Fruit fly (Drosophila melanogaster) whole organism, embryonic: Measurements from ENCODE around the gene CG12012.

Experiments
- Abd-B ChIP-seq: fragments of 200-800 bp; sonication (Bioruptor generic); optimal IDR thresholded peaks from 2 replicates; lab custom pipeline; 2018; ENCODE audit warnings: missing biosample characterization, mild to moderate bottlenecking, missing genetic modification characterization, moderate library complexity
- CG10267 ChIP-seq: fragments of 200-800 bp; sonication (Bioruptor generic); optimal IDR thresholded peaks from 2 replicates; lab custom pipeline; 2018; ENCODE audit warnings: missing biosample characterization, mild to moderate bottlenecking, missing genetic modification characterization, moderate library complexity
- CG10366 ChIP-seq: fragments of 200-800 bp; sonication (Bioruptor generic); IDR thresholded peaks from 2 replicates; pipeline ENCODE4 v1.3.6; 2022; ENCODE audit warnings: missing biosample characterization, missing genetic modification characterization
- CG11456 ChIP-seq: fragments of 200-800 bp; sonication (Bioruptor generic); IDR thresholded peaks from 3 replicates; pipeline ENCODE4 v1.3.6; 2022; ENCODE audit warnings: missing biosample characterization, missing genetic modification characterization
- CG11695 ChIP-seq: fragments of 200-800 bp; sonication (Bioruptor generic); IDR thresholded peaks from 3 replicates; pipeline ENCODE4 v1.3.6; 2022; ENCODE audit warnings: missing biosample characterization, missing genetic modification characterization
- CG12071 ChIP-seq: fragments of 200-800 bp; sonication (Bioruptor generic); optimal IDR thresholded peaks from 3 replicates; lab custom pipeline; 2018; ENCODE audit warnings: missing biosample characterization, mild to moderate bottlenecking, missing genetic modification characterization
- CG12299 ChIP-seq: fragments of 200-800 bp; sonication (Bioruptor generic); optimal IDR thresholded peaks from 2 replicates; lab custom pipeline; 2018; ENCODE audit warnings: missing biosample characterization, mild to moderate bottlenecking, missing genetic modification characterization
- CG13894 ChIP-seq: fragments of 200-800 bp; sonication (Bioruptor generic); optimal IDR thresholded peaks from 3 replicates; lab custom pipeline; 2018; ENCODE audit warnings: missing biosample characterization, mild to moderate bottlenecking, missing genetic modification characterization, moderate library complexity
- CG14014 ChIP-seq: fragments of 200-800 bp; sonication (Bioruptor generic); IDR thresholded peaks from 2 replicates; pipeline ENCODE4 v1.3.6; 2022; ENCODE audit warnings: missing biosample characterization, missing genetic modification characterization
- CG14050 ChIP-seq: fragments of 200-800 bp; sonication (Bioruptor generic); IDR thresholded peaks from 3 replicates; pipeline ENCODE4 v1.3.6; 2022; ENCODE audit warnings: missing biosample characterization, missing genetic modification characterization
- CG14710 ChIP-seq: fragments of 200-800 bp; sonication (Bioruptor generic); optimal IDR thresholded peaks from 3 replicates; lab custom pipeline; 2019; ENCODE audit warnings: missing biosample characterization, mild to moderate bottlenecking, missing genetic modification characterization, moderate library complexity
- CG14965 ChIP-seq: fragments of 200-800 bp; sonication (Bioruptor generic); optimal IDR thresholded peaks from 2 replicates; lab custom pipeline; 2016; ENCODE audit warnings: missing biosample characterization, missing genetic modification characterization, borderline replicate concordance
- CG30020 ChIP-seq: fragments of 200-800 bp; optimal IDR thresholded peaks from 2 replicates; lab custom pipeline; 2019; ENCODE audit warnings: missing biosample characterization, mild to moderate bottlenecking, missing genetic modification characterization, moderate library complexity
- CG6654 ChIP-seq: fragments of 200-800 bp; sonication (Bioruptor generic); optimal IDR thresholded peaks from 2 replicates; lab custom pipeline; 2017; ENCODE audit warnings: missing biosample characterization, mild to moderate bottlenecking, missing genetic modification characterization
- CG6689 ChIP-seq: fragments of 200-800 bp; sonication (Bioruptor generic); IDR thresholded peaks from 2 replicates; pipeline ENCODE4 v1.3.6; 2022; ENCODE audit warnings: missing biosample characterization, missing genetic modification characterization
- CG7372 ChIP-seq: fragments of 200-800 bp; sonication (Bioruptor generic); IDR thresholded peaks from 2 replicates; pipeline ENCODE4 v1.3.6; 2022; ENCODE audit warnings: missing biosample characterization, missing genetic modification characterization
- CG7963 ChIP-seq: fragments of 200-800 bp; sonication (Bioruptor generic); IDR thresholded peaks from 3 replicates; pipeline ENCODE4 v1.3.6; 2022; ENCODE audit warnings: missing biosample characterization, missing genetic modification characterization; ENCODE audit not compliant: partially characterized antibody
- CTCF ChIP-seq: fragments of 200-800 bp; sonication (Bioruptor generic); optimal IDR thresholded peaks from 2 replicates; lab custom pipeline; 2017; ENCODE audit warnings: missing biosample characterization, mild to moderate bottlenecking, missing genetic modification characterization, moderate library complexity
- D19B ChIP-seq: fragments of 200-800 bp; sonication (Bioruptor generic); optimal IDR thresholded peaks from 2 replicates; lab custom pipeline; 2017; ENCODE audit warnings: missing biosample characterization, mild to moderate bottlenecking, missing genetic modification characterization
- Dbx ChIP-seq: fragments of 200-800 bp; sonication (Bioruptor generic); IDR thresholded peaks from 3 replicates; pipeline ENCODE4 v1.3.6; 2022; ENCODE audit warnings: missing biosample characterization, missing genetic modification characterization
- GATAe ChIP-seq: fragments of 200-800 bp; sonication (Bioruptor generic); conservative IDR thresholded peaks from 2 replicates; pipeline ENCODE4 v1.3.6; 2022; ENCODE audit warnings: missing biosample characterization, missing genetic modification characterization
- HHEX ChIP-seq: fragments of 200-800 bp; sonication (Bioruptor generic); optimal IDR thresholded peaks from 3 replicates; lab custom pipeline; 2017; ENCODE audit warnings: missing biosample characterization, mild to moderate bottlenecking, missing genetic modification characterization, missing genetic modification reagents
- Hr51 ChIP-seq, 2 experiments: fragments of 200-800 bp; sonication (Bioruptor generic); optimal IDR thresholded peaks; 2 replicates in 1 of 2; 3 replicates in 1 of 2; lab custom pipeline; 2016 to 2018; ENCODE audit warnings: missing biosample characterization in 2 of 2, missing genetic modification characterization in 2 of 2, mild to moderate bottlenecking in 1 of 2, moderate library complexity in 1 of 2
- Jarid2 ChIP-seq: fragments of 200-800 bp; sonication (Bioruptor generic); optimal IDR thresholded peaks from 3 replicates; lab custom pipeline; 2017; ENCODE audit warnings: mild to moderate bottlenecking, missing biosample characterization, missing genetic modification reagents, missing genetic modification characterization
- MBD-R2 ChIP-seq: fragments of 200-800 bp; sonication (Bioruptor generic); IDR thresholded peaks from 2 replicates; pipeline ENCODE4 v1.3.6; 2022; ENCODE audit warnings: missing biosample characterization, missing genetic modification characterization
- NfI ChIP-seq: fragments of 200-800 bp; sonication (Bioruptor generic); optimal IDR thresholded peaks from 3 replicates; lab custom pipeline; 2018; ENCODE audit warnings: missing biosample characterization, mild to moderate bottlenecking, missing genetic modification characterization, moderate library complexity
- ab ChIP-seq: fragments of 200-800 bp; sonication (Bioruptor generic); optimal IDR thresholded peaks from 2 replicates; lab custom pipeline; 2016; ENCODE audit warnings: missing biosample characterization, missing genetic modification characterization
- al ChIP-seq: fragments of 200-800 bp; sonication (Bioruptor generic); IDR thresholded peaks from 2 replicates; pipeline ENCODE4 v1.3.6; 2022; ENCODE audit warnings: missing biosample characterization, missing genetic modification characterization
- ara ChIP-seq: fragments of 200-800 bp; sonication (Bioruptor generic); IDR thresholded peaks from 2 replicates; pipeline ENCODE4 v1.3.6; 2022; ENCODE audit warnings: missing biosample characterization, missing genetic modification characterization
- ash1 ChIP-seq: fragments of 200-800 bp; sonication (Bioruptor generic); optimal IDR thresholded peaks from 2 replicates; lab custom pipeline; 2018; ENCODE audit warnings: missing biosample characterization, mild to moderate bottlenecking, missing genetic modification characterization
- cg ChIP-seq: fragments of 200-800 bp; sonication (Bioruptor generic); optimal IDR thresholded peaks from 3 replicates; lab custom pipeline; 2019; ENCODE audit warnings: missing biosample characterization, mild to moderate bottlenecking, missing genetic modification characterization, moderate library complexity
- chm ChIP-seq: fragments of 200-800 bp; sonication (Bioruptor generic); IDR thresholded peaks from 2 replicates; pipeline ENCODE4 v1.3.6; 2022; ENCODE audit warnings: missing biosample characterization, missing genetic modification characterization
- da ChIP-seq: fragments of 200-800 bp; sonication (Bioruptor generic); optimal IDR thresholded peaks from 2 replicates; lab custom pipeline; 2016; ENCODE audit warnings: missing biosample characterization, missing genetic modification characterization
- emc ChIP-seq: fragments of 200-800 bp; sonication (Bioruptor generic); optimal IDR thresholded peaks from 2 replicates; lab custom pipeline; 2016; ENCODE audit warnings: missing biosample characterization, missing genetic modification characterization
- exex ChIP-seq: fragments of 200-800 bp; sonication (Bioruptor generic); optimal IDR thresholded peaks from 4 replicates; lab custom pipeline; 2018; ENCODE audit warnings: missing biosample characterization, mild to moderate bottlenecking, missing genetic modification characterization, moderate library complexity
- eyg ChIP-seq: fragments of 200-800 bp; sonication (Bioruptor generic); optimal IDR thresholded peaks from 3 replicates; lab custom pipeline; 2016; ENCODE audit warnings: missing biosample characterization, missing genetic modification characterization
- kay ChIP-seq: fragments of 200-800 bp; sonication (Bioruptor generic); optimal IDR thresholded peaks from 2 replicates; lab custom pipeline; 2016; ENCODE audit warnings: missing biosample characterization, missing genetic modification characterization
- kni ChIP-seq: fragments of 200-800 bp; sonication (Bioruptor generic); optimal IDR thresholded peaks from 3 replicates; lab custom pipeline; 2017; ENCODE audit warnings: mild to moderate bottlenecking, missing biosample characterization, missing genetic modification reagents, missing genetic modification characterization
- maf-S ChIP-seq: fragments of 200-800 bp; sonication (Bioruptor generic); optimal IDR thresholded peaks from 2 replicates; lab custom pipeline; 2016; ENCODE audit warnings: missing biosample characterization, missing genetic modification characterization
- nom ChIP-seq: fragments of 200-800 bp; sonication (Bioruptor generic); optimal IDR thresholded peaks from 2 replicates; lab custom pipeline; 2017; ENCODE audit warnings: missing biosample characterization, missing genetic modification characterization, mild to moderate bottlenecking, moderate library complexity, missing genetic modification reagents
- pan ChIP-seq, 4 experiments: fragments of >200 bp in 3 of 4; fragments of 200-800 bp in 1 of 4; sonication (Bioruptor generic) in 1 of 4; optimal IDR thresholded peaks in 3 of 4; IDR thresholded peaks in 1 of 4; 2 replicates each; pipeline versions ENCODE4 v1.3.6 to Lab custom; 2017 to 2022; ENCODE audit warnings: missing biosample characterization in 2 of 4, missing genetic modification characterization in 2 of 4, mixed read lengths in 1 of 4
- pfk ChIP-seq: fragments of 200-800 bp; sonication (Bioruptor generic); optimal IDR thresholded peaks from 2 replicates; lab custom pipeline; 2018; ENCODE audit warnings: missing biosample characterization, mild to moderate bottlenecking, missing genetic modification characterization, moderate library complexity
- prd ChIP-seq, 3 experiments: fragments of >200 bp in 2 of 3; fragments of 200-800 bp in 1 of 3; sonication (Bioruptor generic) in 1 of 3; optimal IDR thresholded peaks in 2 of 3; IDR thresholded peaks in 1 of 3; 2 replicates in 2 of 3; 3 replicates in 1 of 3; pipeline versions ENCODE4 v1.3.6 to Lab custom; 2017 to 2022; ENCODE audit warnings: missing biosample characterization in 1 of 3, missing genetic modification characterization in 1 of 3
- psq ChIP-seq: fragments of 200-800 bp; sonication (Bioruptor generic); optimal IDR thresholded peaks from 2 replicates; lab custom pipeline; 2017; ENCODE audit warnings: missing biosample characterization, missing genetic modification characterization
- ranshi ChIP-seq: fragments of 200-800 bp; sonication (Bioruptor generic); IDR thresholded peaks from 2 replicates; pipeline ENCODE4 v1.3.6; 2022; ENCODE audit warnings: missing biosample characterization, missing genetic modification characterization
- ro ChIP-seq: fragments of 200-800 bp; sonication (Bioruptor generic); IDR thresholded peaks from 2 replicates; pipeline ENCODE4 v1.3.6; 2022; ENCODE audit warnings: missing biosample characterization, missing genetic modification characterization
- sna ChIP-seq: fragments of 200-800 bp; sonication (Bioruptor generic); IDR thresholded peaks from 2 replicates; pipeline ENCODE4 v1.3.6; 2022; ENCODE audit warnings: missing biosample characterization, missing genetic modification characterization; ENCODE audit not compliant: partially characterized antibody
- sr ChIP-seq: fragments of 200-800 bp; sonication (Bioruptor generic); IDR thresholded peaks from 3 replicates; pipeline ENCODE4 v1.3.6; 2022; ENCODE audit warnings: missing biosample characterization, missing genetic modification characterization
- ssp ChIP-seq: fragments of 200-800 bp; sonication (Bioruptor generic); IDR thresholded peaks from 2 replicates; pipeline ENCODE4 v1.3.6; 2022; ENCODE audit warnings: missing biosample characterization, missing genetic modification characterization
- stc ChIP-seq: fragments of 200-800 bp; sonication (Bioruptor generic); IDR thresholded peaks from 2 replicates; pipeline ENCODE4 v1.3.6; 2022; ENCODE audit warnings: missing biosample characterization, missing genetic modification characterization
- z ChIP-seq: fragments of 200-800 bp; sonication (Bioruptor generic); IDR thresholded peaks from 3 replicates; pipeline ENCODE4 v1.3.6; 2022; ENCODE audit warnings: missing biosample characterization, missing genetic modification characterization

The CG12012 gene

dm6 chr3L:3390525-3390924, 14.0 kb downstream of the CG12012 start (continued):
- TF ChIP-seq z, result 0 out of 3 replicates have a peak, but pooled peaks have one; percentile 19
- no peak for TF ChIP-seq ssp
- no peak for TF ChIP-seq maf-S (GFP tag; lab: Kevin White, UChicago)
- TF ChIP-seq ash1 (GFP tag; lab: Kevin White, UChicago), result no peak
- TF ChIP-seq ranshi (GFP tag; lab: Robert Waterston, UW), result no peak; the same call in 1 of the 2 replicates
- TF ChIP-seq CG13894, result no peak
- TF ChIP-seq CG14710 (tag; lab: Kevin White, UChicago), result peak; percentile 2
- TF ChIP-seq eyg (GFP tag; lab: Kevin White, UChicago), result no peak
- no peak for TF ChIP-seq sr (GFP tag; lab: Robert Waterston, UW)
- no peak for TF ChIP-seq Abd-B (GFP tag; lab: Kevin White, UChicago)
- TF ChIP-seq CG7963 (GFP tag; lab: Robert Waterston, UW), result no peak
- TF ChIP-seq pfk (GFP tag; lab: Kevin White, UChicago), result no peak
- no peak for TF ChIP-seq pan (optimal IDR thresholded peaks at IDR 0.05; lab: Kevin White, UChicago)
- TF ChIP-seq pan (GFP tag; optimal IDR thresholded peaks at IDR 0.05 in 1 of 2, IDR thresholded peaks at IDR 0.05 in 1 of 2), result no peak
- no peak for TF ChIP-seq ro (GFP tag; lab: Robert Waterston, UW)
- TF ChIP-seq Jarid2 (GFP tag; lab: Kevin White, UChicago), result no peak
- TF ChIP-seq kay, result no peak
- no peak for TF ChIP-seq CG6689 (GFP tag; lab: Robert Waterston, UW)
- no peak for TF ChIP-seq CTCF
- no peak for TF ChIP-seq emc (GFP tag; lab: Kevin White, UChicago)
- no peak for TF ChIP-seq chm (GFP tag; lab: Robert Waterston, UW)
- TF ChIP-seq CG11456 (GFP tag; lab: Robert Waterston, UW), result no peak
- TF ChIP-seq CG6654 (GFP tag; lab: Kevin White, UChicago), result no peak
- no peak for TF ChIP-seq stc (GFP tag; lab: Robert Waterston, UW)
- TF ChIP-seq CG30020 (tag; lab: Kevin White, UChicago), result no peak
- TF ChIP-seq exex (tag; lab: Kevin White, UChicago), result no peak
- no peak for TF ChIP-seq ara (GFP tag; lab: Robert Waterston, UW)
- TF ChIP-seq CG7372 (GFP tag; lab: Robert Waterston, UW), result no peak
- no peak for TF ChIP-seq sna (GFP tag; lab: Robert Waterston, UW)
- peak; percentile 14 for TF ChIP-seq CG12071 (GFP tag; lab: Kevin White, UChicago)
- peak; percentile 19; the same call in 1 of the 2 replicates for TF ChIP-seq CG14014 (GFP tag; lab: Robert Waterston, UW)
- peak; percentile 57 for TF ChIP-seq kni
- TF ChIP-seq CG14050 (GFP tag; lab: Robert Waterston, UW), result no peak
- TF ChIP-seq al (GFP tag; lab: Robert Waterston, UW), result no peak
- TF ChIP-seq Hr51 (GFP tag; optimal IDR thresholded peaks at IDR 0.05; lab: Kevin White, UChicago), result no peak
- TF ChIP-seq HHEX (GFP tag; lab: Kevin White, UChicago), result no peak
- no peak for TF ChIP-seq MBD-R2 (GFP tag; lab: Robert Waterston, UW)
- no peak for TF ChIP-seq cg
- TF ChIP-seq CG10366 (GFP tag; lab: Robert Waterston, UW), result no peak
- no peak for TF ChIP-seq ab (GFP tag; lab: Kevin White, UChicago)
- TF ChIP-seq D19B (GFP tag; lab: Kevin White, UChicago), result no peak
- TF ChIP-seq Dbx (GFP tag; lab: Robert Waterston, UW), result no peak
- TF ChIP-seq CG12299 (tag; lab: Kevin White, UChicago), result no peak
- TF ChIP-seq prd (optimal IDR thresholded peaks at IDR 0.05; lab: Kevin White, UChicago), result no peak
- no peak for TF ChIP-seq prd (GFP tag; IDR thresholded peaks at IDR 0.05; lab: Robert Waterston, UW)
- TF ChIP-seq da (GFP tag; lab: Kevin White, UChicago), result no peak
- TF ChIP-seq nom (GFP tag; lab: Kevin White, UChicago), result no peak
- no peak for TF ChIP-seq CG11695 (GFP tag; lab: Robert Waterston, UW)
- no peak for TF ChIP-seq psq
- TF ChIP-seq GATAe (GFP tag; lab: Robert Waterston, UW), result no peak
- TF ChIP-seq CG14965 (GFP tag; lab: Kevin White, UChicago), result no peak
- TF ChIP-seq CG10267, result no peak
- TF ChIP-seq NfI, result no peak
